Fruit fly (Drosophila melanogaster) whole organism, wandering third instar larva: ENCODE results near the gene corolla.

Experiments
- Abd-B ChIP-seq: fragments of >200 bp; optimal IDR thresholded peaks from 2 replicates; lab custom pipeline; 2017; ENCODE audit warnings: missing biosample characterization, missing genetic modification characterization
- CG32264 ChIP-seq: fragments of 200-800 bp; sonication (Bioruptor generic); optimal IDR thresholded peaks from 2 replicates; lab custom pipeline; 2016; ENCODE audit warnings: missing biosample characterization, missing genetic modification characterization
- CG9705 ChIP-seq: fragments of 200-800 bp; sonication (Bioruptor generic); optimal IDR thresholded peaks from 2 replicates; lab custom pipeline; 2018; ENCODE audit warnings: missing biosample characterization, mild to moderate bottlenecking, missing genetic modification characterization
- CrebA ChIP-seq: fragments of 200-800 bp; sonication (Bioruptor generic); optimal IDR thresholded peaks from 2 replicates; lab custom pipeline; 2016; ENCODE audit warnings: missing biosample characterization, mild to moderate bottlenecking, missing genetic modification characterization, borderline replicate concordance
- Dfd ChIP-seq: fragments of >200 bp; optimal IDR thresholded peaks from 2 replicates; lab custom pipeline; 2017; ENCODE audit warnings: missing biosample characterization, missing genetic modification characterization
- Dif ChIP-seq: fragments of 200-275, 200-300 bp; sonication (Bioruptor generic); optimal IDR thresholded peaks from 2 replicates; lab custom pipeline; 2018; ENCODE audit warnings: missing biosample characterization, missing genetic modification characterization; ENCODE audit not compliant: partially characterized antibody
- HLH106 ChIP-seq: fragments of 200-800 bp; optimal IDR thresholded peaks from 3 replicates; lab custom pipeline; 2019; ENCODE audit warnings: missing biosample characterization, mild to moderate bottlenecking, missing genetic modification characterization, moderate library complexity
- Hnf4 ChIP-seq: fragments of 200-800 bp; sonication (Bioruptor generic); optimal IDR thresholded peaks from 2 replicates; lab custom pipeline; 2016; ENCODE audit warnings: missing biosample characterization, mild to moderate bottlenecking, missing genetic modification characterization
- Hr78 ChIP-seq: fragments of >200 bp; optimal IDR thresholded peaks from 2 replicates; lab custom pipeline; 2017; ENCODE audit warnings: missing biosample characterization, missing genetic modification characterization
- Hr83 ChIP-seq: fragments of 200-300 bp; sonication (Bioruptor generic); optimal IDR thresholded peaks from 2 replicates; lab custom pipeline; 2016; ENCODE audit warnings: missing biosample characterization, mild to moderate bottlenecking, missing genetic modification characterization, moderate library complexity; ENCODE audit not compliant: poor library complexity, severe bottlenecking
- Jra ChIP-seq: sonication (Bioruptor generic); optimal IDR thresholded peaks from 2 replicates; lab custom pipeline; 2016; ENCODE audit warnings: missing biosample characterization, missing genetic modification characterization
- Myc ChIP-seq: fragments of >200 bp; optimal IDR thresholded peaks from 2 replicates; lab custom pipeline; 2017
- N ChIP-seq: fragments of >200 bp; optimal IDR thresholded peaks from 2 replicates; lab custom pipeline; 2018; ENCODE audit warnings: missing biosample characterization, missing external identifiers, missing genetic modification characterization
- OdsH ChIP-seq: fragments of 200-800 bp; sonication (Bioruptor generic); optimal IDR thresholded peaks from 2 replicates; lab custom pipeline; 2016; ENCODE audit warnings: missing biosample characterization, mild to moderate bottlenecking, missing genetic modification characterization
- Rel ChIP-seq, 2 experiments: fragments of 200-800 bp; sonication (Bioruptor generic) in 1 of 2; optimal IDR thresholded peaks; 2 replicates in 1 of 2; 3 replicates in 1 of 2; lab custom pipeline; 2016 to 2019; ENCODE audit warnings: mild to moderate bottlenecking in 2 of 2, missing biosample characterization in 2 of 2, missing genetic modification characterization in 2 of 2, moderate library complexity in 1 of 2
- Sp1 ChIP-seq: fragments of 200-800 bp; sonication (Bioruptor generic); optimal IDR thresholded peaks from 3 replicates; lab custom pipeline; 2019; ENCODE audit warnings: missing biosample characterization, mild to moderate bottlenecking, missing genetic modification characterization, moderate library complexity
- Vsx2 ChIP-seq: fragments of 200-300, 225-300 bp; sonication (Bioruptor generic); optimal IDR thresholded peaks from 2 replicates; lab custom pipeline; 2018; ENCODE audit warnings: missing biosample characterization, missing genetic modification characterization; ENCODE audit not compliant: partially characterized antibody
- br ChIP-seq: fragments of 200-800 bp; sonication (Bioruptor generic); optimal IDR thresholded peaks from 2 replicates; lab custom pipeline; 2016; ENCODE audit warnings: missing biosample characterization, missing genetic modification characterization
- brk ChIP-seq: fragments of 200-800 bp; sonication (Bioruptor generic); optimal IDR thresholded peaks from 2 replicates; lab custom pipeline; 2016; ENCODE audit warnings: missing biosample characterization, mild to moderate bottlenecking, missing genetic modification characterization
- dmrt93B ChIP-seq: fragments of 200-800 bp; sonication (Bioruptor generic); optimal IDR thresholded peaks from 2 replicates; lab custom pipeline; 2018; ENCODE audit warnings: missing biosample characterization, mild to moderate bottlenecking, missing genetic modification characterization
- dsf ChIP-seq: sonication (Bioruptor generic); optimal IDR thresholded peaks from 2 replicates; lab custom pipeline; 2016; ENCODE audit warnings: missing biosample characterization, missing genetic modification characterization, borderline replicate concordance
- ey ChIP-seq: fragments of 200-800 bp; sonication (Bioruptor generic); optimal IDR thresholded peaks from 2 replicates; lab custom pipeline; 2016; ENCODE audit warnings: missing biosample characterization, missing genetic modification characterization
- foxo ChIP-seq, 2 experiments: fragments of 200-800 bp; sonication (Bioruptor generic); optimal IDR thresholded peaks; 2 replicates in 1 of 2; 3 replicates in 1 of 2; lab custom pipeline; 2016 to 2017; ENCODE audit warnings: missing biosample characterization in 2 of 2, missing genetic modification characterization in 2 of 2
- fru ChIP-seq: fragments of 200-800 bp; sonication (Bioruptor generic); optimal IDR thresholded peaks from 3 replicates; lab custom pipeline; 2016; ENCODE audit warnings: missing biosample characterization, mild to moderate bottlenecking, missing genetic modification characterization
- h ChIP-seq: fragments of 200-800 bp; sonication (Bioruptor generic); optimal IDR thresholded peaks from 3 replicates; lab custom pipeline; 2016; ENCODE audit warnings: missing biosample characterization, mild to moderate bottlenecking, missing genetic modification characterization
- lola ChIP-seq: fragments of >200 bp; optimal IDR thresholded peaks from 2 replicates; lab custom pipeline; 2017; ENCODE audit warnings: missing biosample characterization, missing genetic modification characterization
- pan ChIP-seq: fragments of >200 bp; optimal IDR thresholded peaks from 2 replicates; lab custom pipeline; 2017
- psq ChIP-seq: fragments of 200-800 bp; sonication (Bioruptor generic); optimal IDR thresholded peaks from 3 replicates; lab custom pipeline; 2017; ENCODE audit warnings: missing biosample characterization, mild to moderate bottlenecking, missing genetic modification characterization, moderate library complexity
- rgr ChIP-seq: fragments of 200-800 bp; sonication (Bioruptor generic); optimal IDR thresholded peaks from 3 replicates; lab custom pipeline; 2016; ENCODE audit warnings: missing biosample characterization, mild to moderate bottlenecking, missing genetic modification characterization
- sage ChIP-seq: fragments of 200-800 bp; sonication (Bioruptor generic); optimal IDR thresholded peaks from 2 replicates; lab custom pipeline; 2016; ENCODE audit warnings: missing biosample characterization, mild to moderate bottlenecking, missing genetic modification characterization
- sv ChIP-seq: fragments of 200-800 bp; sonication (Bioruptor generic); optimal IDR thresholded peaks from 3 replicates; lab custom pipeline; 2016; ENCODE audit warnings: missing biosample characterization, missing genetic modification characterization
- woc ChIP-seq: sonication (Bioruptor generic); optimal IDR thresholded peaks from 2 replicates; lab custom pipeline; 2016; ENCODE audit warnings: missing biosample characterization, mild to moderate bottlenecking, missing genetic modification characterization

The corolla gene

dm6 chrX:17599330-17599729, 32.5 kb downstream of the corolla start, which contains the start of gene X11L (continued):
- peak; percentile 52 for TF ChIP-seq dsf (GFP tag; lab: Kevin White, UChicago)
- no peak for TF ChIP-seq N (GFP tag; lab: Kevin White, UChicago)
- no peak for TF ChIP-seq Abd-B (GFP tag; lab: Kevin White, UChicago)

- TF ChIP-seq rgr (GFP tag; lab: Kevin White, UChicago) (no peak), Dfd (GFP tag; lab: Kevin White, UChicago) (peak; percentile 94)
Measured at dm6 chrX:17597622-17598021, 34.2 kb downstream of the corolla start.

- TF ChIP-seq lola (GFP tag; lab: Kevin White, UChicago) = no peak
- TF ChIP-seq Myc (lab: Kevin White, UChicago) = no peak
- TF ChIP-seq CG9705 (GFP tag; lab: Kevin White, UChicago) = no peak
- TF ChIP-seq N (GFP tag; lab: Kevin White, UChicago) = no peak
- peak in 1 of 2 experiments; percentile 88 for TF ChIP-seq foxo (GFP tag; optimal IDR thresholded peaks at IDR 0.05; lab: Kevin White, UChicago)
- TF ChIP-seq sage = peak; percentile 78
- TF ChIP-seq brk = peak; percentile 74
- peak; percentile 82 for TF ChIP-seq ey (GFP tag; lab: Kevin White, UChicago)
- TF ChIP-seq woc = peak; percentile 69
- no peak for TF ChIP-seq Hr78 (GFP tag; lab: Kevin White, UChicago)
- no peak for TF ChIP-seq Vsx2 (GFP tag; lab: Kevin White, UChicago)
- peak; percentile 80 for TF ChIP-seq psq (GFP tag; lab: Kevin White, UChicago)
- peak; percentile 49 for TF ChIP-seq dsf (GFP tag; lab: Kevin White, UChicago)
- TF ChIP-seq Hr83 (GFP tag; lab: Kevin White, UChicago) = peak; percentile 32
- TF ChIP-seq CG32264 (GFP tag; lab: Kevin White, UChicago) = peak; percentile 14
- peak; percentile 83 for TF ChIP-seq br (GFP tag; lab: Kevin White, UChicago)
- TF ChIP-seq HLH106 (tag; lab: Kevin White, UChicago) = peak; percentile 85
- TF ChIP-seq fru (GFP tag; lab: Kevin White, UChicago) = peak; percentile 81
- TF ChIP-seq Hnf4 (GFP tag; lab: Kevin White, UChicago) = peak; percentile 82
- TF ChIP-seq CrebA (GFP tag; lab: Kevin White, UChicago) = no peak
- TF ChIP-seq sv (GFP tag; lab: Kevin White, UChicago) = peak; percentile 76
- TF ChIP-seq Rel (GFP tag; optimal IDR thresholded peaks at IDR 0.05; lab: Kevin White, UChicago) = peak; percentile 55
- TF ChIP-seq Rel (tag; optimal IDR thresholded peaks at IDR 0.05; lab: Kevin White, UChicago) = peak; percentile 30
- TF ChIP-seq rgr (GFP tag; lab: Kevin White, UChicago) = peak; percentile 86
- TF ChIP-seq h (GFP tag; lab: Kevin White, UChicago) = peak; percentile 92
- peak; percentile 41 for TF ChIP-seq pan (lab: Kevin White, UChicago)
- peak; percentile 64 for TF ChIP-seq Jra
- peak; percentile 87 for TF ChIP-seq OdsH (GFP tag; lab: Kevin White, UChicago)
- peak; percentile 73 for TF ChIP-seq dmrt93B (GFP tag; lab: Kevin White, UChicago)
- peak; percentile 80 for TF ChIP-seq Sp1 (GFP tag; lab: Kevin White, UChicago)
Measured at dm6 chrX:17595822-17596221, 36.0 kb downstream of the corolla start.

dm6 chrX:17594745-17595144, 37.1 kb downstream of the corolla start:
- TF ChIP-seq Jra (no peak), Dif (GFP tag; lab: Kevin White, UChicago) (no peak), ey (GFP tag; lab: Kevin White, UChicago) (no peak), lola (GFP tag; lab: Kevin White, UChicago) (no peak), Vsx2 (GFP tag; lab: Kevin White, UChicago) (no peak), sv (GFP tag; lab: Kevin White, UChicago) (no peak), h (GFP tag; lab: Kevin White, UChicago) (no peak), HLH106 (tag; lab: Kevin White, UChicago) (no peak), Rel (GFP tag; optimal IDR thresholded peaks at IDR 0.05; lab: Kevin White, UChicago) (no peak), Rel (tag; optimal IDR thresholded peaks at IDR 0.05; lab: Kevin White, UChicago) (no peak), CrebA (GFP tag; lab: Kevin White, UChicago) (no peak)
